Fruit fly (Drosophila melanogaster) whole organism, prepupa: ENCODE results near the gene wfs1.

Experiments used
- Blimp-1 ChIP-seq: fragments of 200-800 bp; sonication (Bioruptor generic); optimal IDR thresholded peaks from 3 replicates; lab custom pipeline; 2017; ENCODE audit warnings: missing biosample characterization, missing genetic modification characterization, mild to moderate bottlenecking, moderate library complexity, missing genetic modification reagents
- CG10631 ChIP-seq: fragments of 200-800 bp; sonication (Bioruptor generic); optimal IDR thresholded peaks from 2 replicates; lab custom pipeline; 2016; ENCODE audit warnings: missing biosample characterization, missing genetic modification characterization
- CG11294 ChIP-seq: fragments of 200-800 bp; sonication (Bioruptor generic); IDR thresholded peaks from 2 replicates; pipeline ENCODE4 v1.3.6; 2022; ENCODE audit warnings: missing biosample characterization, missing genetic modification characterization
- CG11902 ChIP-seq: fragments of 200-800 bp; sonication (Bioruptor generic); optimal IDR thresholded peaks from 3 replicates; lab custom pipeline; 2016; ENCODE audit warnings: missing biosample characterization, missing genetic modification characterization
- CG15336 ChIP-seq: fragments of 200-800 bp; sonication (Bioruptor generic); IDR thresholded peaks from 2 replicates; pipeline ENCODE4 v1.3.6; 2022; ENCODE audit warnings: missing biosample characterization, missing genetic modification characterization
- CG16779 ChIP-seq: fragments of 200-800 bp; sonication (Bioruptor generic); optimal IDR thresholded peaks from 3 replicates; lab custom pipeline; 2017; ENCODE audit warnings: missing biosample characterization, mild to moderate bottlenecking, missing genetic modification characterization
- CG3032 ChIP-seq: fragments of 200-800 bp; optimal IDR thresholded peaks from 2 replicates; lab custom pipeline; 2019; ENCODE audit warnings: missing biosample characterization, mild to moderate bottlenecking, missing genetic modification characterization, moderate library complexity
- CG32006 ChIP-seq: fragments of 200-800 bp; sonication (Bioruptor generic); optimal IDR thresholded peaks from 3 replicates; lab custom pipeline; 2017; ENCODE audit warnings: missing biosample characterization, mild to moderate bottlenecking, missing genetic modification characterization
- CG3919 ChIP-seq: fragments of 200-800 bp; sonication (Bioruptor generic); optimal IDR thresholded peaks from 3 replicates; lab custom pipeline; 2016; ENCODE audit warnings: missing biosample characterization, missing genetic modification characterization
- CG4318 ChIP-seq: fragments of 200-800 bp; sonication (Bioruptor generic); optimal IDR thresholded peaks from 3 replicates; lab custom pipeline; 2017; ENCODE audit warnings: missing biosample characterization, mild to moderate bottlenecking, missing genetic modification characterization
- CG6276 ChIP-seq: fragments of 200-800 bp; sonication (Bioruptor generic); optimal IDR thresholded peaks from 2 replicates; lab custom pipeline; 2017; ENCODE audit warnings: missing biosample characterization, mild to moderate bottlenecking, missing genetic modification characterization
- CG6808 ChIP-seq: fragments of 200-800 bp; sonication (Bioruptor generic); optimal IDR thresholded peaks from 3 replicates; lab custom pipeline; 2017; ENCODE audit warnings: missing biosample characterization, missing genetic modification characterization, mild to moderate bottlenecking, moderate library complexity, missing genetic modification reagents
- CG6854 ChIP-seq: fragments of 200-800 bp; sonication (Bioruptor generic); optimal IDR thresholded peaks from 2 replicates; lab custom pipeline; 2017; ENCODE audit warnings: missing biosample characterization, mild to moderate bottlenecking, missing genetic modification characterization
- CG7368 ChIP-seq: fragments of 200-800 bp; sonication (Bioruptor generic); optimal IDR thresholded peaks from 3 replicates; lab custom pipeline; 2016; ENCODE audit warnings: missing biosample characterization, missing genetic modification characterization
- CG9139 ChIP-seq: fragments of 200-800 bp; sonication (Bioruptor generic); optimal IDR thresholded peaks from 3 replicates; lab custom pipeline; 2017; ENCODE audit warnings: missing biosample characterization, mild to moderate bottlenecking, missing genetic modification characterization
- Eip75B ChIP-seq: fragments of 200-800 bp; sonication (Bioruptor generic); optimal IDR thresholded peaks from 3 replicates; lab custom pipeline; 2016; ENCODE audit warnings: missing biosample characterization, missing genetic modification characterization
- Eip78C ChIP-seq: fragments of 200-800 bp; sonication (Bioruptor generic); peaks from one replicate; lab custom pipeline; 2016; ENCODE audit warnings: missing biosample characterization, missing genetic modification characterization
- Eip93F ChIP-seq: fragments of 200-800 bp; sonication (Bioruptor generic); optimal IDR thresholded peaks from 2 replicates; lab custom pipeline; 2016; ENCODE audit warnings: missing biosample characterization, mild to moderate bottlenecking, missing genetic modification characterization
- Ets21C ChIP-seq: fragments of 200-800 bp; sonication (Bioruptor generic); optimal IDR thresholded peaks from 3 replicates; lab custom pipeline; 2016; ENCODE audit warnings: missing biosample characterization, missing genetic modification characterization
- Ets96B ChIP-seq: fragments of 200-800 bp; optimal IDR thresholded peaks from 2 replicates; lab custom pipeline; 2019; ENCODE audit warnings: missing biosample characterization, mild to moderate bottlenecking, missing genetic modification characterization, moderate library complexity
- Hr4 ChIP-seq: fragments of 200-800 bp; sonication (Bioruptor generic); optimal IDR thresholded peaks from 3 replicates; lab custom pipeline; 2016; ENCODE audit warnings: missing biosample characterization, missing genetic modification characterization
- Lpt ChIP-seq: fragments of 200-800 bp; sonication (Bioruptor generic); optimal IDR thresholded peaks from 3 replicates; lab custom pipeline; 2016; ENCODE audit warnings: missing biosample characterization, missing genetic modification characterization
- Met ChIP-seq: fragments of 200-800 bp; sonication (Bioruptor generic); optimal IDR thresholded peaks from 3 replicates; lab custom pipeline; 2016; ENCODE audit warnings: missing biosample characterization, missing genetic modification characterization
- Smox ChIP-seq: fragments of 200-800 bp; sonication (Bioruptor generic); optimal IDR thresholded peaks from 3 replicates; lab custom pipeline; 2016; ENCODE audit warnings: missing biosample characterization, missing genetic modification characterization
- Sox102F ChIP-seq: fragments of 200-800 bp; sonication (Bioruptor generic); optimal IDR thresholded peaks from 2 replicates; lab custom pipeline; 2016; ENCODE audit warnings: missing biosample characterization, mild to moderate bottlenecking, missing genetic modification characterization
- Sox14 ChIP-seq: fragments of 200-800 bp; sonication (Bioruptor generic); optimal IDR thresholded peaks from 3 replicates; lab custom pipeline; 2016; ENCODE audit warnings: missing biosample characterization, missing genetic modification characterization
- achi ChIP-seq: fragments of 200-800 bp; sonication (Bioruptor generic); optimal IDR thresholded peaks from 3 replicates; lab custom pipeline; 2016; ENCODE audit warnings: missing biosample characterization, missing genetic modification characterization
- cyc ChIP-seq: fragments of 200-800 bp; sonication (Bioruptor generic); optimal IDR thresholded peaks from 3 replicates; lab custom pipeline; 2016; ENCODE audit warnings: missing biosample characterization, missing genetic modification characterization
- dac ChIP-seq: fragments of 200-800 bp; sonication (Bioruptor generic); optimal IDR thresholded peaks from 2 replicates; lab custom pipeline; 2017; ENCODE audit warnings: missing biosample characterization, mild to moderate bottlenecking, missing genetic modification characterization
- dsx ChIP-seq: fragments of 200-800 bp; optimal IDR thresholded peaks from 3 replicates; lab custom pipeline; 2019; ENCODE audit warnings: missing biosample characterization, mild to moderate bottlenecking, missing genetic modification characterization, moderate library complexity; ENCODE audit not compliant: poor library complexity, severe bottlenecking
- esn ChIP-seq: fragments of 200-800 bp; sonication (Bioruptor generic); optimal IDR thresholded peaks from 2 replicates; lab custom pipeline; 2016; ENCODE audit warnings: missing biosample characterization, mild to moderate bottlenecking, missing genetic modification characterization, moderate library complexity
- fkh ChIP-seq: fragments of 200-800 bp; sonication (Bioruptor generic); optimal IDR thresholded peaks from 3 replicates; lab custom pipeline; 2017; ENCODE audit warnings: missing biosample characterization, mild to moderate bottlenecking, missing genetic modification characterization, moderate library complexity
- ss ChIP-seq, 2 experiments: fragments of 200-800 bp; sonication (Bioruptor generic); optimal IDR thresholded peaks; 2 replicates in 1 of 2; 3 replicates in 1 of 2; lab custom pipeline; 2017 to 2018; ENCODE audit warnings: mild to moderate bottlenecking in 2 of 2, missing biosample characterization in 2 of 2, missing genetic modification characterization in 2 of 2, moderate library complexity in 1 of 2
- svp ChIP-seq: fragments of 200-800 bp; sonication (Bioruptor generic); peaks from one replicate; lab custom pipeline; 2016; ENCODE audit warnings: missing biosample characterization, missing genetic modification characterization
- vri ChIP-seq: fragments of 200-800 bp; sonication (Bioruptor generic); optimal IDR thresholded peaks from 3 replicates; lab custom pipeline; 2016; ENCODE audit warnings: missing biosample characterization, mild to moderate bottlenecking, missing genetic modification characterization

The wfs1 gene

DNA sequence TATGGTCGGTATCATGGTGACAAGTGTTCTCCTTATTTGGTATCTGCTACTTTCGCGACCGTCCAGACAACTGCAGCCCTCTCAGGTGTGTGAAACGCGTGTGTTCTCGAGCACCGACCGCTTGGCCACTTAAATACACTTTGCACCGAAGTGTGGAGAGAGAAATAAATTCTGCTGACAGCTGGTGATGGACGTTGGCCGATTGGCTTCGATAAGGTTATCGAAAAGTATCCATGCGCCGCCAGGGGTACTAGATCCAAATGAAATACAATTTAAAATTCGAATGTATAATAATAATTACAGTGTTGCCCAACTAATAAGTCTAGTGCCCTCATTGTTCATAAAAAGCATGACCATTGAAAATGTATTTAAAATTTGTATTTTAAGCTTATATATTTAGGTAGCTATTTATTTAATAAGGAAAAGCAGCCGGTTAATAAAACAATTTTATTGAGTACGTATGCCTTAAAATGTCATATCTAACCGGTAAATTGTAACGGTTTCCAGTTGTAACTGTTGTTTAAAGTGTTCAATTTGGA is 3.8 kb downstream of the wfs1 start, which contains the start of the genes Gclm and CG17625 (continued):
- TF ChIP-seq cyc (GFP tag; lab: Kevin White, UChicago): peak; percentile 36
- TF ChIP-seq Ets96B: peak; percentile 14
- TF ChIP-seq Lpt (GFP tag; lab: Kevin White, UChicago): no peak
- TF ChIP-seq dsx (GFP tag; lab: Kevin White, UChicago): peak; percentile 57
- TF ChIP-seq ss (GFP tag; optimal IDR thresholded peaks at IDR 0.05; lab: Kevin White, UChicago): peak; percentile 42 to 56
- TF ChIP-seq Smox (GFP tag; lab: Kevin White, UChicago): no peak
- TF ChIP-seq CG11294 (GFP tag; lab: Robert Waterston, UW): no peak
- no peak for TF ChIP-seq CG4318 (GFP tag; lab: Kevin White, UChicago)

DNA sequence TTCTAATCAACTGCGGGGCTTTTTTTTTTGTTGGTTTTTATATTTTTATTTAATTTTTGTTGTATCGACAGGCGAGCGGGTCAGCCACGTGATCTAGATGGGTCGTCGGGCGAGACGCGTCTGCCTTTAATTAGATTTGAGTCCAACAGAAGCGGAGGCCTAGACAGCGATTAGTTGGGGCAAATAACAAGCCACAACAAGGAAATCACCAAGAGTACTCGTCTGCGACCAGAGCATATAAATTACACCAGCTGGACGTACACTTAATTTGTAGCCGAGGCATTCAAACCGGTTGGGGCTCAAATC is 5.3 kb downstream of the wfs1 start:
- no peak for TF ChIP-seq esn
- TF ChIP-seq Blimp-1 (GFP tag; lab: Kevin White, UChicago): no peak
- TF ChIP-seq ss (GFP tag; optimal IDR thresholded peaks at IDR 0.05; lab: Kevin White, UChicago): no peak
- no peak for TF ChIP-seq CG16779
- TF ChIP-seq CG6808 (GFP tag; lab: Kevin White, UChicago): no peak
- no peak for TF ChIP-seq Sox102F
- no peak for TF ChIP-seq cyc (GFP tag; lab: Kevin White, UChicago)
- TF ChIP-seq CG6854: no peak
- no peak for TF ChIP-seq CG11902

DNA sequence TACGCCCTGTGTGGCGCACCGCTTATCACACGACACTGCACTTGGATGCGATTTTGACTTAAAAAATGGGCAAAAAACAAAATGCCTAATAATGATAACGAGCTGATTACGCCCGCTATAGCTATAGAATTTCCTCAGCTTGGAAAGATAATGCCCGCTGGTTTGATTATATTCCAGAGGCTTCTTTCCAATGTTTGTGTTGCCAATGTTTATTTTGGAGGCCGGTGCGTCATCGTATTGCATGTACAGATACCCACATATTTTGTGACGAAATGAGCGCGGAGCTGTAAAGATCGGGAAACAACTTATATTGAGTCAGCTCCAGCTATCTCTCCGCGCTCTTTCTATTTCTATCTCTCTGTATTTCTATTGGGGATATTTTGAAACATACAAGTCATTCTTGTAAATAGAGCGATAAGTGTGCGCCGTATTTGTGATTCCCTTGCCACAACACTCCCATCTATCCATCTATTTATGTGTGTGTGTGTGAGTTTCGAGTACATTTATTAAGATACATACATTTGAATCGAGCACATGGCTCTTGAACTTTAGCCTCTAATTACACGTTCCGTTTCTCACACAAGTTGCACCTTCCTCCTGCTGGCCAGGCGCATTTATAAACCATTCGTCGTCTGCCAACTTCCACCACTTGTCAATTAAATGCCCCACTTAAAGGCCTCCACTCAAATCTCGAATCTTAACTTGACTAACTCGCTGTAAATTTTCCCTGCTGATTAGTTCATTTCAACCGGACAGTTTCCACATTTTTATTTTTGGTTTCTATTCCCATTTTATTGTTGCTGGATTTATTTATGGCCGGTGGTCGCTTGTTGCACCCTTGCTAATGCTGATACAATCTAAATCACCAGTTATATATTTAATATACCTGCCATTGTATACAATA is 5.9 kb downstream of the wfs1 start:
- TF ChIP-seq CG3032 (tag; lab: Kevin White, UChicago) (no peak), Smox (GFP tag; lab: Kevin White, UChicago) (no peak), Sox14 (GFP tag; lab: Kevin White, UChicago) (no peak), Met (GFP tag; lab: Kevin White, UChicago) (no peak), vri (peak; percentile 73), Eip78C (GFP tag; lab: Kevin White, UChicago) (peak; percentile 51), CG10631 (GFP tag; lab: Kevin White, UChicago) (no peak), CG32006 (GFP tag; lab: Kevin White, UChicago) (no peak), CG3919 (no peak), ss (GFP tag; optimal IDR thresholded peaks at IDR 0.05; lab: Kevin White, UChicago) (peak in 1 of 2 experiments; percentile 43), CG7368 (no peak), CG6854 (peak; percentile 47), Ets21C (GFP tag; lab: Kevin White, UChicago) (no peak), CG9139 (no peak), Eip75B (GFP tag; lab: Kevin White, UChicago) (no peak), Hr4 (GFP tag; lab: Kevin White, UChicago) (no peak), CG15336 (GFP tag; lab: Robert Waterston, UW) (no peak), Lpt (GFP tag; lab: Kevin White, UChicago) (no peak), CG6276 (GFP tag; lab: Kevin White, UChicago) (no peak), dac (no peak), Eip93F (GFP tag; lab: Kevin White, UChicago) (peak; percentile 58), Sox102F (no peak), svp (GFP tag; lab: Kevin White, UChicago) (peak; percentile 59), Ets96B (no peak), achi (no peak), fkh (GFP tag; lab: Kevin White, UChicago) (peak; percentile 80), CG6808 (GFP tag; lab: Kevin White, UChicago) (no peak)
